Worm (Caenorhabditis elegans) whole organism, early embryonic: ENCODE results near the gene idhb-1.

Source experiments
- B0310.2 ChIP-seq: sonication (generic microtip); optimal IDR thresholded peaks from 2 replicates; lab custom pipeline; 2016; ENCODE audit warnings: mild to moderate bottlenecking, missing genetic modification characterization, missing compliant biosample characterization
- F13C5.2 ChIP-seq: sonication (generic microtip); optimal IDR thresholded peaks from 2 replicates; lab custom pipeline; 2017; ENCODE audit warnings: mild to moderate bottlenecking, missing genetic modification characterization, inconsistent platforms, missing compliant biosample characterization
- aly-1 ChIP-seq: sonication (generic microtip); optimal IDR thresholded peaks from 2 replicates; lab custom pipeline; 2016; ENCODE audit warnings: missing genetic modification characterization, missing compliant biosample characterization
- ama-1 ChIP-seq: fragments of 150-350 bp; optimal IDR thresholded peaks from 2 replicates; lab custom pipeline; 2014
- ceh-13 ChIP-seq: fragments of 200-800 bp; sonication (Bioruptor generic); optimal IDR thresholded peaks from 2 replicates; lab custom pipeline; 2018; ENCODE audit warnings: mild to moderate bottlenecking, missing genetic modification characterization, missing compliant biosample characterization
- ceh-36 ChIP-seq: sonication (generic microtip); optimal IDR thresholded peaks from 2 replicates; lab custom pipeline; 2016; ENCODE audit warnings: missing genetic modification characterization, inconsistent platforms, missing compliant biosample characterization
- ets-7 ChIP-seq: sonication (generic microtip); optimal IDR thresholded peaks from 2 replicates; lab custom pipeline; 2016; ENCODE audit warnings: missing genotype, missing genetic modification characterization, missing compliant biosample characterization
- flt-1 ChIP-seq: fragments of 200-800 bp; sonication (Bioruptor generic); IDR thresholded peaks from 2 replicates; pipeline ENCODE4 v1.3.6; 2022; ENCODE audit warnings: missing genetic modification characterization, missing compliant biosample characterization
- hmbx-1 ChIP-seq: sonication (generic microtip); optimal IDR thresholded peaks from 2 replicates; lab custom pipeline; 2016; ENCODE audit warnings: mild to moderate bottlenecking, missing genetic modification characterization, missing compliant biosample characterization
- hmg-4 ChIP-seq: fragments of 200-800 bp; sonication (Bioruptor generic); optimal IDR thresholded peaks from 2 replicates; lab custom pipeline; 2018; ENCODE audit warnings: mild to moderate bottlenecking, missing genetic modification characterization, missing compliant biosample characterization
- hnd-1 ChIP-seq: sonication (generic microtip); optimal IDR thresholded peaks from 2 replicates; lab custom pipeline; 2016; ENCODE audit warnings: missing genetic modification characterization, missing compliant biosample characterization
- pes-1 ChIP-seq: fragments of 200-800 bp; sonication (Bioruptor generic); IDR thresholded peaks from 2 replicates; pipeline ENCODE4 v1.3.6; 2022; ENCODE audit warnings: missing genetic modification reagents, missing genetic modification characterization, missing compliant biosample characterization
- scrt-1 ChIP-seq: fragments of 200-800 bp; sonication (Bioruptor generic); IDR thresholded peaks from 2 replicates; pipeline ENCODE4 v1.3.6; 2022; ENCODE audit warnings: missing genetic modification characterization, missing compliant biosample characterization
- sea-1 ChIP-seq: fragments of 200-800 bp; sonication (Bioruptor generic); conservative IDR thresholded peaks from 2 replicates; pipeline ENCODE4 v1.3.6; 2022; ENCODE audit warnings: missing genetic modification characterization, missing compliant biosample characterization
- tbx-11 ChIP-seq: fragments of 200-800 bp; sonication (Bioruptor generic); IDR thresholded peaks from 2 replicates; pipeline ENCODE4 v1.3.6; 2022; ENCODE audit warnings: missing genetic modification characterization, missing compliant biosample characterization
- tbx-37 ChIP-seq: fragments of 200-800 bp; sonication (Bioruptor generic); conservative IDR thresholded peaks from 2 replicates; pipeline ENCODE4 v1.3.6; 2022; ENCODE audit warnings: missing genetic modification reagents, missing genetic modification characterization, missing compliant biosample characterization
- tra-4 ChIP-seq: sonication (generic microtip); optimal IDR thresholded peaks from 2 replicates; lab custom pipeline; 2017; ENCODE audit warnings: missing genetic modification characterization, missing compliant biosample characterization

idhb-1 gene

DNA sequence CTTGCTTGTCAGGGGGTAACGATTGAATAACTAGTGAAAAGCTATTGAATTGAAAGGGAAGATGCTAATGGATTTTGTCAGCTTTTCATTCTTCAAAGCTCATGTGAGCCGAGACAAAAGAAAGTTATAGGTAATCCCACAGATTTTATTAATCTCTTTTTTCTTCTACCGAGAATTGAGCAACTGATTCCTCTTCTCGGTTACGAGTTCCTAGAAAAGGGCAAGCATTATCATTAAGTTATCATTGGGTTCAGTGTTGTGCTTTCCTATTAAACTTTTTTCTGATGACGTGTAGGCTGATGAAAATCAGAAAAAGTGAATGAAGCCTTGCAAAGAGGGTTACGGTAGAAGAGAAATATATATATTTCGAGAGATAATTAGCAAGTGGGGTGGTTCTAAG lies 11.8 kb upstream of the idhb-1 start:
- TF ChIP-seq ama-1 (lab: Kevin White, UChicago) (no peak), tra-4 (no peak), ceh-36 (peak; percentile 36), flt-1 (GFP tag; lab: Robert Waterston, UW) (no peak), sea-1 (GFP tag; lab: Robert Waterston, UW) (no peak)

DNA sequence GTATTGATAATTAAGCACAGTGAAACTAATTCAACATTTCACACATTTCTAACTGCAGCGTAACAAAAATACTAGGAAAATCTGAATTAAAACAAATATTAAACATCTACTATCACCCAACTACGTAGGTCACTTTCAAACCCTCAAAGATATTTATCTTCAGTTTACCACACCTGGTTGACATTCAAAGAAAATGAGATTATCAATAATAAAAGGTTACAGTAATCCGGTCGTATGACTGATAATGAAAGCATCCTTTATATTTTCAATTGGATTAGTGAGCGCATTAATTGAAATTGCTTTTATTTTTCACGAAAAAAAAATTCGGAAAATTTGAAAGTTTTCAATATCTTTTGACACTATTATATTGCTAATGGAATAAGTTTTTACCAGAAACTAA lies 8.7 kb upstream of the idhb-1 start:
- TF ChIP-seq ceh-13 (GFP tag; lab: Kevin White, UChicago) (no peak), ama-1 (lab: Kevin White, UChicago) (no peak), tbx-37 (no peak), aly-1 (tag; lab: Kevin White, UChicago) (no peak), sea-1 (GFP tag; lab: Robert Waterston, UW) (no peak), hmbx-1 (tag; lab: Kevin White, UChicago) (no peak), tbx-11 (GFP tag; lab: Robert Waterston, UW) (no peak), scrt-1 (GFP tag; lab: Robert Waterston, UW) (no peak), F13C5.2 (tag; lab: Kevin White, UChicago) (no peak), pes-1 (GFP tag; lab: Robert Waterston, UW) (no peak)

DNA sequence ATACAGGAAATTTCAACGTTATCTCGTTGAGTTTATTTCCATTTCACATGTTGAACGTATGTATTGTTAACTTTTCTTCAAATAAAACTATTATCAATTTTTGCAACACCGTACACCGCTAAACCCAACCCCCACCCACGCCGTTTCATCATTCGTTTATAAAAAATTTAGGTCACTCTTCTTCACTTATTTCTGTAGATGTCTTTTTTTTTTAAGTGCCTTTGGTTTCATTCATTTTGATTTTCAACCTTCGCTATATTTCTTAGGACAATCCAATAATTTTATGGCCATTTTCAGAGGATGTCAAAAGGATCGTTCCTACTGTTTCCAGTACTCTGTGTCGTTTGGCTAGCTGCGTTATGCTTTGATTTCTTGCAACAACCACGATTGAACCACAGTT lies 6.3 kb upstream of the idhb-1 start, which contains the start of gene C37E2.3:
C37E2.3 (plus strand) TSS at position 301 of the 400 bp plus-strand sequence.
- TF ChIP-seq flt-1 (GFP tag; lab: Robert Waterston, UW) (no peak), tbx-37 (no peak), aly-1 (tag; lab: Kevin White, UChicago) (no peak), tra-4 (no peak), ama-1 (lab: Kevin White, UChicago) (no peak), sea-1 (GFP tag; lab: Robert Waterston, UW) (no peak), hnd-1 (tag; lab: Kevin White, UChicago) (no peak), tbx-11 (GFP tag; lab: Robert Waterston, UW) (no peak), hmg-4 (GFP tag; lab: Kevin White, UChicago) (no peak), scrt-1 (GFP tag; lab: Robert Waterston, UW) (no peak), ceh-36 (no peak), hmbx-1 (tag; lab: Kevin White, UChicago) (no peak), F13C5.2 (tag; lab: Kevin White, UChicago) (no peak), ceh-13 (GFP tag; lab: Kevin White, UChicago) (no peak), pes-1 (GFP tag; lab: Robert Waterston, UW) (no peak), ets-7 (tag; lab: Kevin White, UChicago) (no peak), B0310.2 (tag; lab: Kevin White, UChicago) (no peak)

DNA sequence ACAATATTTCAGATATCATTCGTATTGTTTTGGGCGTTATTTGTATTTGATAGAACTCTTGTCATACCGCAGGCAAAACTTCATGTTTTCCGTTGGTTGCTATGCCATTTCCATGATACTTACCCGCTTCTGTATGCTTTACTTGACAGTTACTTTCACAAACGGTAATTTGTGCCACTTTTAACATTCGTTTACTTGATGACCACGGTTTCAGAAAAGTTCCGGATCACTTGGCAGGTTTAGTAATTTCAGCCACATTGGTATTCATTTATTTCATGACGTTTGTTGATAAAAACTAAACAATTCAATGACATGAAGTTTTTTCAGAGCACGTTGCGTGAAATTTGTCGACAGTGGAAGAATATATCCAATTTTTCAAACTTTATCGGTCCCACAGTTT lies 5.6 kb upstream of the idhb-1 start:
- TF ChIP-seq ama-1 (lab: Kevin White, UChicago) = no peak
- no peak for TF ChIP-seq tbx-11 (GFP tag; lab: Robert Waterston, UW)
- no peak for TF ChIP-seq hnd-1 (tag; lab: Kevin White, UChicago)
- no peak for TF ChIP-seq ceh-36
- TF ChIP-seq scrt-1 (GFP tag; lab: Robert Waterston, UW) = no peak
- TF ChIP-seq ceh-13 (GFP tag; lab: Kevin White, UChicago) = no peak
- TF ChIP-seq hmbx-1 (tag; lab: Kevin White, UChicago) = no peak
- TF ChIP-seq B0310.2 (tag; lab: Kevin White, UChicago) = no peak
- no peak for TF ChIP-seq aly-1 (tag; lab: Kevin White, UChicago)
- TF ChIP-seq F13C5.2 (tag; lab: Kevin White, UChicago) = no peak
- TF ChIP-seq hmg-4 (GFP tag; lab: Kevin White, UChicago) = no peak
- TF ChIP-seq tra-4 = no peak
- no peak for TF ChIP-seq flt-1 (GFP tag; lab: Robert Waterston, UW)
- TF ChIP-seq tbx-37 = no peak
- no peak for TF ChIP-seq ets-7 (tag; lab: Kevin White, UChicago)
- TF ChIP-seq sea-1 (GFP tag; lab: Robert Waterston, UW) = no peak
- TF ChIP-seq pes-1 (GFP tag; lab: Robert Waterston, UW) = no peak

DNA sequence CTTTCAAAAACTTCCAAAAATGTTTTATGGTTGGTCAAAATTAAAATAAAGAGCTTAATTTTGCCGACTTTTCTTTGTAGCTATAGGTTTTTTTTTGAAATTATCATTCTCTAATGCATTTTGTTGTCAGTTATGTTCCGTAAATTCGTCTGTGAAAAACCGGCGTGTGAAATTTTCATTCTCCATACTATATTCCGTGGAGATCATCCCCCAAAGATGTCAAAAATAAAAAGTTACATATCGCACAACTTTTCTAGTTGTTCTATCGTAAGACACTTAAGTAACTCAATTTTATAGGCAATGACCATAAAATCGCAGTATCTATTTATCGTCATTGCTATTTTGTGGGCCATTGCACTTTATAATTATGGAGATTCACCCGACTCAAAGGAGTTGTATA lies 4.8 kb upstream of the idhb-1 start, which contains the start of gene C37E2.10:
C37E2.10 (plus strand) TSS at position 301 of the 400 bp plus-strand sequence.
- TF ChIP-seq hnd-1 (tag; lab: Kevin White, UChicago) = no peak
- TF ChIP-seq aly-1 (tag; lab: Kevin White, UChicago) = no peak
- no peak for TF ChIP-seq scrt-1 (GFP tag; lab: Robert Waterston, UW)
- TF ChIP-seq ets-7 (tag; lab: Kevin White, UChicago) = no peak
- TF ChIP-seq hmg-4 (GFP tag; lab: Kevin White, UChicago) = no peak
- TF ChIP-seq tra-4 = no peak
- TF ChIP-seq flt-1 (GFP tag; lab: Robert Waterston, UW) = no peak
- no peak for TF ChIP-seq tbx-11 (GFP tag; lab: Robert Waterston, UW)
- TF ChIP-seq hmbx-1 (tag; lab: Kevin White, UChicago) = no peak

DNA sequence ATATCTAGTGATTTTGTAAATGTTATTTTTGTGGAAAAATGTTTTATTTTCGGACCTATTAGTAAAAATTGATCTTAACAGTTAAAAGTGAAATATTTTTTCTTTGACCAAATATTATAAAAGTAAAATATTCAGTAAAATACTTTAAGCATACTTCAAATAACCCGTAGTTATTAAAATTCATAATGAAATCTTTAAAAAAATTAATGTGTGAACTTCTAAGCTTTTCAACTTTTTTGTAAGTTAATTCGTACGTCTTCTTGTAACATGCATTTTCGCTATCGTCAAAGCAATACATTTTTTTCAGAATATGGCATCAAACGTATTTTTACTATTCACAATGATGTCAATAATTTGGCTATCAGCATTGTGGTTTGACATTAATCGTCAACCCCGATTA lies 1.9 kb upstream of the idhb-1 start, which contains the start of gene C37E2.2:
C37E2.2 (plus strand) TSS at position 301 of the 400 bp plus-strand sequence.
- TF ChIP-seq hmg-4 (GFP tag; lab: Kevin White, UChicago) (no peak), ceh-13 (GFP tag; lab: Kevin White, UChicago) (no peak), ceh-36 (no peak)

DNA sequence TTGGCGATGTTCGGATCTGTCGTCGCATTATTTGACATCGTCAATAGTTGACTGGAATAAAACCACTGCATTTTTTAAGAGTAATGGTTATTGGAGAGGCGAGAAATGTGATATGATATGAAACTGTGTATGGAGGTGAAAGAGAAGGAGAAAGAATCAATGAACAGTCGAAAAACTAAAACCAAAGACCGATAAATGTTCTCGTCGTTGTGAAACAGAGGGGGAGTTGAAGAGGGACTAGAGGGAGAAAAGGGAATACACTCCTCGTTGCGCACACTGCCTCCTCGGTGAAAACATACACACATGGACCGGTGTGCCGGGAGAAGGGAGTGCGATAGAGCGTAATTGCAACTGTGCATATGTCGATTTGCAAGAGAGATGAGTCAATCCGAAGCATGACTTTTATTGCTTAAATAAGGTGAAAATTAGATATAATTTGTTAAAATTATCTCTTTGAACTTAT lies 4.3 kb downstream of the idhb-1 start, which contains the start of gene sym-4:
sym-4 (minus strand) TSS at position 51 of the 463 bp plus-strand sequence.
- TF ChIP-seq ceh-36 (no peak), F13C5.2 (tag; lab: Kevin White, UChicago) (peak; percentile 76)

DNA sequence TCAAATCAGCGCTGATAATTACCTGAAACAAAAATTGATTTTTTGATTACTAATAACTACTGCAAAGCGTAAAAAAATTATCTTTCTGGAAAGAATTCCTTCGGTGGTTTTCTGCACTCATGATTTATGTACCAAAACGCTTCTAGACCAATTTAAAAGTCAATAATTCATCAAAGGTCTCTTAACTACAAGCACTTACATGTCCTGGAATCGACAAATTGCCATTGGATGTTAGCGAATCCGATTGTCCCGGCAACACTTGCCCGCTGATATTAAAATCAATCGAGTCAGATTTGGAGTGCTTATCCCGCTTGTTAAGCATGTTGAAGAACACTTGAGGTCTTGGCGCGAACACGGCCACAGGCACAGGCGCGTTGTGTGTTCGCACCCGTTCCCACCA lies 8.7 kb downstream of the idhb-1 start:
- TF ChIP-seq ets-7 (tag; lab: Kevin White, UChicago) (no peak), ceh-36 (no peak), aly-1 (tag; lab: Kevin White, UChicago) (no peak), hmg-4 (GFP tag; lab: Kevin White, UChicago) (peak; percentile 3), tbx-11 (GFP tag; lab: Robert Waterston, UW) (no peak), flt-1 (GFP tag; lab: Robert Waterston, UW) (no peak), tra-4 (no peak), scrt-1 (GFP tag; lab: Robert Waterston, UW) (no peak)
